Worm (Caenorhabditis elegans): ENCODE data around the gene twk-28.

twk-28 gene

DNA sequence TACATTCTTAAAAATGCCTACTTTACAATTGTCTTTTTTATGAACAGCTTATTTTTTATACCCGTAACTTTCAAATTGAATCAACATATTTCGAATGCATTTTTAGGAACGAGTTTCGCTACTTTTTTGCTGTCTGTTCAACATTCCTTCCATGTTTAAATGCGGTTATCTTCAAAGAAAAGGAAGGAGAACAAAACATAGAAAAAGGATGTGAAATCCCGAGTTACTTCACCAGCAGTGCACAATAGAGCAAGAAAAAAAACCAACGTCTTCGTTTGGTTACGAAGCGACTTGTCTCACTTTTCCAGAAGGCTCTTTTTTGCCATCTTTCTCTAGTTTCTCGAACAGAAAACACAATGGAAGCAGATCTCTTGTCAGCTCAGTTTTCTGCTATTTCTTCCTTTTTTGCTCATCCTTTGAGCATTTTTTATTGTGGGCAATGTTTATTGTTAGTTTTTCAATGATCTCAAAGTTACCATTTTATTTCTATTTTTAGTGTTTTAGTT is 6.6 kb upstream of the twk-28 start, which contains the start of gene cka-2:
TSS of gene cka-2 (plus strand) at position 456 of the 506 bp plus-strand sequence.
- TF ChIP-seq him-1 (tag; optimal IDR thresholded peaks at IDR 0.05) (no peak), dao-5 (tag; optimal IDR thresholded peaks at IDR 0.05) (no peak), W03F9.2 (tag; optimal IDR thresholded peaks at IDR 0.05) (no peak)

DNA sequence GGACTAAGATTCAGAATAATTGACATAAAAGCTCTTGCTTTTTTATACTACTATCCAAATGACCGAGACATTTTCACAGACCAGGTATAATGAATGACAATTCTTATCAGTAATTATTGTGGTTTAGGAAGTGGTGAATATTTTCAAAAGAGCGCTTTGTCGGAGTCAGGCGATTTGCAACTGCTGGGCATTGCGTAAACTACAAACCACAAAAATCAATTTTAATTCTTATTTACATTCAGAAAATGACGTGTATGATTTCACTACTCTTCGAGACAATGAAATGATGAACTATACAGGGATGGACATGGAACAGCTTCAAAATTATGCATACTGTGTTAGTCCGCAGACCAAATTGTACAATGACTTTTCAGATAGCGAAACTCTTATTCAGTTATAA is 5.3 kb upstream of the twk-28 start:
- TF ChIP-seq him-1 (tag; optimal IDR thresholded peaks at IDR 0.05), result no peak
- no peak for TF ChIP-seq W03F9.2 (tag; optimal IDR thresholded peaks at IDR 0.05)
- no peak for TF ChIP-seq dao-5 (tag; optimal IDR thresholded peaks at IDR 0.05)

DNA sequence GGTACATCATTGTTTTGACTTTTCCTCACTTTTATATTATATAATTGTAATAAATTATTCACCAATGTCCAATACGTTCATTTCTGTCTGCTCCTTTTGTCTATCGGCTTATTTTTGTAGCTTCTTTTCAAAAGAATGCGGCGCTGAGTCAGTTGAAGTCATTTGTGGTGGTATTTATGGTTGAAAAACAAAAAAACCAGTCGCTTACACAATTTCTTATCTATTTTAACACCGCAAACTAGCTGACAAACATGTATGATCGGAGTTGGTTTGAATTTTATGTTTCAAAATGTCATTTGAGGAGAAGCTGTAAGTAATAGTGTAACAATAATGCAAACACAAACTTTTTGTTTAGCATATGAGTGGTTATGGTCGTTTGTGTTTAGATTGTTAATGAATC is 4.8 kb upstream of the twk-28 start, which contains the start of gene ets-10:
TSS of gene ets-10 (plus strand) at position 201 of the 400 bp plus-strand sequence.
- no peak for TF ChIP-seq dao-5 (tag; optimal IDR thresholded peaks at IDR 0.05)
- TF ChIP-seq him-1 (tag; optimal IDR thresholded peaks at IDR 0.05), result no peak
- no peak for TF ChIP-seq W03F9.2 (tag; optimal IDR thresholded peaks at IDR 0.05)

DNA sequence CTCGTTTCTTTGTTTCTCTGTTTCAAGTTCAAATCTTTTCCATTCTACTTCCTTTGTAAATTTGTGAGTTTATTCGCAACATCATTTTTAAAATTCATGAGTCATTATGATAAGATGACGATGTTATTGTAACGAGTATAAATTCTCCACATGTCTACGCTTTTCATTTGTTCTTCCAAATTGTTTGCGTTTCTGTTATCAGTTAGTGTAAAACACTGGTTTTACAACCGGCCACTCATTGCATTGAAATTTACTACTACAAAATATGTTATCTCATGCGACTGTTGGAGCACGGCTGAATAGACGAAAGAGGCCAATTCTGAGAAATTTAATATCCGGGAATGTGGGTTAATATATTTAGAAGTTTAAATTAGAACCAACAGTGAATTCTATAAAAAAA is 3.2 kb upstream of the twk-28 start, which contains the start of gene C52B9.19:
TSS of gene C52B9.19 (plus strand) at position 176 of the 400 bp plus-strand sequence.
- TF ChIP-seq dao-5 (tag; optimal IDR thresholded peaks at IDR 0.05) (no peak), W03F9.2 (tag; optimal IDR thresholded peaks at IDR 0.05) (no peak), him-1 (tag; optimal IDR thresholded peaks at IDR 0.05) (no peak)

DNA sequence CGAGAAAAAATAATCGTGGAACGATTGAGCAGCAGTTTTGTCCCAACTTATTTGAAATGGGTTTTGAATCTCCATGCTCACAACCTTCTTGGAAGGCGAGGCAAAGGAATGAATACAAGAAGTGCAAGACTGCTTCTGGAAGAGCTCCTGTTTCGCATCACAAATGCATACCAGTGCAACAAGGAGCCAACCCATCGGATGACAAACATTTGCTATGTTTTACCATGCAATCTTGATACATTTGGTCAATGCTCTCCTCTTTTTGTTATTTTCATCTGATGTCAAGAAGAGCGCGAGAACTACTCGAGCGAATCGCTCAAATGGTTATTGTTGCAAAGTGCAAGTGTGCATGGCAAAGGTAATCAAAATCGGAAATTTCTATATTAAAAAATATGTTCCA is 5.0 kb downstream of the twk-28 start, which contains the start of gene mec-18:
TSS of gene mec-18 (minus strand) at position 101 of the 400 bp plus-strand sequence.
- TF ChIP-seq him-1 (tag; optimal IDR thresholded peaks at IDR 0.05) (no peak), dao-5 (tag; optimal IDR thresholded peaks at IDR 0.05) (no peak), W03F9.2 (tag; optimal IDR thresholded peaks at IDR 0.05) (no peak)

DNA sequence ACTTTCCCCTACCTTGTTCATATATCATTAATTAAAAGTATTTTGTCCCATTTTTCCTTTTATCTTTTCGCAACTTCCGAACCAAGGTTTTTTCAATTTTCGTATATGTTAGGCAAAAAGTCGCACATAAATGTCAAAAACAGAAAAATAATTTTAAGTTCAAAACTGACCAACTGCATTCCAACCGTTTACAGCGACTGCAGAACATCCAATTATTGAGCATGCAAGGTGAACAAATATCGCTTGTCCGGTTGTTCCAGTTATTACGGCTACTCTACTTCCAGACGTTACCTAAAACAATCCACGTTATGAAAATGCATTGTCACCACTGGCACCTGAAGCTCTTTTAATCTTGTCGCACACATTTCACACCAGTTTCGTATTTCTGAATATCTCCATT is 5.5 kb downstream of the twk-28 start, which contains the start of gene C52B9.10:
TSS of gene C52B9.10 (plus strand) at position 301 of the 400 bp plus-strand sequence.
- TF ChIP-seq dao-5 (tag; optimal IDR thresholded peaks at IDR 0.05), result no peak
- no peak for TF ChIP-seq him-1 (tag; optimal IDR thresholded peaks at IDR 0.05)
- TF ChIP-seq W03F9.2 (tag; optimal IDR thresholded peaks at IDR 0.05), result no peak

DNA sequence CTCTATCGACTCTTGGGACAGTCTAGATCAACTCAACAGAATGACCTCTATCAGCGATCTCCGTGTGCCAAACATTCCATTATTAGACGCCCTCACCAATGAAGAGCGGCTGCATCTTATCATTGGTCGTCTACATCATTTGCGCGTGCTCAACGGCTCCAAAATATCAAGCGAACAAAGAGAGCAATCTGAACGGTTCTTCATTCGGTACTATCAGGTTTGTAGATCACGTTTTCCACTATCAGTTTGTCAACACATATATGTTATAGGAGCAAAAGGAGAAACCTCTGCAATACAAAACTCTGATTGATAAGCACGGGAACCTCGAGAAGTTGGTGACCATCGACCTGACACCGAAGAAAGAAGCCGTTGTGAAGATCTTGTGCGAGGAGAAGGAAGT is 10.7 kb downstream of the twk-28 start:
- TF ChIP-seq W03F9.2 (tag; optimal IDR thresholded peaks at IDR 0.05) (no peak), dao-5 (tag; optimal IDR thresholded peaks at IDR 0.05) (no peak), him-1 (tag; optimal IDR thresholded peaks at IDR 0.05) (no peak)

DNA sequence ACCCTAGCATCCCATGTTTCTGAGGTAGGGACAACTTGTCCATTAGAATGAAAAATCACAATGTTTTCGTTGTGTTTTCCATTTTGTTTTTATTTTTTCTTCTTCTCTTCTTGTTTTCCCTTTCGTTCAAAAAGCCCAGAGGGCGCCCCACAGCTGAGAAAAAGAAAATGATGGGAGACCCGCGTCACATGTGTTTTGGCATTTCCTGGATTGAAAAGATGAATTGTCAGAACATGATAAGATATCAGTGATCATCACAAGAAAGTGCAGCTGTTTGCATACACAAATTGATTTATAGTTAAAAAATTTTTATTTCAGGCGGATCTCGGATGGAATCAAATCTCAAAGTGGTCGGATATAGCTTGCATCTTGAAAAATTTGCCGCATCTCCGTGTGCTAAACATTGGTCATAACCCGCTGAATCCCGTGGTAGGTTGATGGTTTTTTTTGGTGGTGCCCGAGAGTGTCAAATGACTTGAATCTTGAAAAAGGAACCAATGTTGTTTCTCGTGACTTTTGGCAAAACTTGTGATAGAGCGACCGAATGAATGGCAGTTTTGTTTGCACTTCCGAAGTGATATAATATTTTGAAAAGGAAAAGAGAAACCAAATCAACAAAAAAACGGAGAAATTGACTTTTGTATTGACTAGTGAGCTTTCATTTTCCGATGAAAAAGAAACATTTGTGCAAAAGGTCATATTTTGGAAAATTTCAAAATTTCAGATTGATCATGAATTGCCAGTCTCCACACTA is 12.8 kb downstream of the twk-28 start:
- TF ChIP-seq dao-5 (tag; optimal IDR thresholded peaks at IDR 0.05) (no peak), W03F9.2 (tag; optimal IDR thresholded peaks at IDR 0.05) (no peak), him-1 (tag; optimal IDR thresholded peaks at IDR 0.05) (no peak)

DNA sequence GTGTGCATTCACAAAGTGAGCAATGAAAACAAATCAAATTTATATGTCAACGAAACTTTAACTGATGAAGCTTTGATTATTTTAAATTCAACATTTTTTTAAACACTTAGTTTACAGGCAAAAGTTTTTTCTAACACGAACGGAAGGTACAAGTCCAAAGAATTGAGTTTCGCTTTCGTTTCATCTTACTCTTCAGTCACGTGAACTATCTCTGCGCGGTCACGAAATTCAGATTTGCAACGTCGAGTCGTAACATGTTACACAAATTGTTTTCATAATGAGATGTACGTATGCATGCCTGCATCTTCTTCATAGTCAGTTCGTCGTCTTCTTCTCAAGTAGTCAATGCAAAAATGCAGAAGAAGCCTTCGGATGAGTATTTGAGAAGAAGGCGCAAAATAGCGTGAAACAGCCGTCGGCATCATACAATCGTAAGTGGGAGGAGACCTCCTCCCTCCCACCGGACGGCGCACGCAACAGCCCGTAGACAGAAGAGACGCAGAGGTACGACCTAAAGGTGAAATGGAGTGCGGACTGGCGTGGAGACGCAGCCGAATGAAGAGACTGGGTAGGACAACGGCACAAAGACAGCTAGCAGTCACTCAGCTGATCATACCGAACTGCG is 13.7 kb downstream of the twk-28 start, which contains the start of gene coel-1:
TSS of gene coel-1 (plus strand) at position 381 of the 625 bp plus-strand sequence.
- TF ChIP-seq W03F9.2 (tag; optimal IDR thresholded peaks at IDR 0.05) (no peak), him-1 (tag; optimal IDR thresholded peaks at IDR 0.05) (no peak), dao-5 (tag; optimal IDR thresholded peaks at IDR 0.05) (no peak)

DNA sequence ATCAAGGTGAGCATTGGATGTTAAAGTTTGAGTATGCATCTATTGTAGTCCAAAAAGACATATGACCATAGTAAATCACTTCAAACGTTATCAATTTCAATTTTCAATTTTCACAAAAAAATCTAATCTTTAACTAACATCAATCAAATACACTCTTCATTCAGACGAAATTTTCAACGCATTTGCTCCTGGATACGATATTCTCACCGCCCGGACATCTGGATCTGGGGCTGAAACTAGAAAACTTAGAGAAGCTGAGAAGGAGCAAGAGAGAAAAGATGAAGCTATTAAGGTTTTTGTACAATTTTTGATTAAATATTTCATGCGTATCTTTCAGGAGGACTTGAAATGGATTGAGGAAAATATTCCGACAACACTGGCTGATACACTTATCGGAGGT is 15.3 kb downstream of the twk-28 start:
- no peak for TF ChIP-seq W03F9.2 (tag; optimal IDR thresholded peaks at IDR 0.05)

DNA sequence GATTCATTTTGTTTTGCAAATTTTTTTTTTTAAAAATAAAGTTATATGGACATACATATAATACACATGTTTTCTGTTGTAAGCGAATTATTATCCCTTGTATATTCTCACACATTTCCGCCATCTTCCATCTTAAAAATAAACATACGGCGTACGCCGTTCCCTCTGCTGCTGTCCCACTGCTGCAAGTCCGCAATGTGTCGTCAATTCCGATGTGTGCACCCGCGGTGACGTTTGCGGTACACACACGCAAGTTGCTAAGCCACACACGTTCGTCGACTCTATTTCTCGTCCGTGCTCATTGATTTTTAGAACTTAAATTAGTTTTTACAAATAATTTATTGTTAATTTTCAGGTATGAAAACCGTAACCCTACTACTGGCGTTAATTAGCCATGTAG is 18.8 kb downstream of the twk-28 start, which contains the start of gene C52B9.4:
TSS of gene C52B9.4 (plus strand) at position 356 of the 400 bp plus-strand sequence.
- TF ChIP-seq W03F9.2 (tag; optimal IDR thresholded peaks at IDR 0.05) (peak; percentile 5), dao-5 (tag; optimal IDR thresholded peaks at IDR 0.05) (no peak)

DNA sequence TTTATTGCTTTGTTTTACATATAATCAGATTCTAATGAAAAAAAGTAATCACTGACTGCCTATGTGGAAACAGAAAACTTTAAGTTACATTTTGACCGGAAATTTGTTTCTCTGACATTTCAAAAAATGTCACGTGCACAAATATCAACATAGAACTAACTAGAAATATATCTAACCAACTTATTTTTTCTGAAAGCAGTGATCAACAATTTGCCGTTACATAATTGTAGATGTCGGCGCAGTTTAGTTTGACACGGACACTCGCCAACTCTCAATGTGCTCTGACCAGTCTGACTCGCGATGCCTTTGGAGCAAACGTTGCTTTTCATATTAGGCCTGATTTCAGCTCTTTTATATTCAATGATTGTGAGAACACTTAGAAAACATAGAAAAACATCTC is 22.4 kb downstream of the twk-28 start, which contains the start of gene srv-6:
TSS of gene srv-6 (plus strand) at position 301 of the 400 bp plus-strand sequence.
- TF ChIP-seq dao-5 (tag; optimal IDR thresholded peaks at IDR 0.05) (no peak), him-1 (tag; optimal IDR thresholded peaks at IDR 0.05) (no peak), W03F9.2 (tag; optimal IDR thresholded peaks at IDR 0.05) (no peak)

DNA sequence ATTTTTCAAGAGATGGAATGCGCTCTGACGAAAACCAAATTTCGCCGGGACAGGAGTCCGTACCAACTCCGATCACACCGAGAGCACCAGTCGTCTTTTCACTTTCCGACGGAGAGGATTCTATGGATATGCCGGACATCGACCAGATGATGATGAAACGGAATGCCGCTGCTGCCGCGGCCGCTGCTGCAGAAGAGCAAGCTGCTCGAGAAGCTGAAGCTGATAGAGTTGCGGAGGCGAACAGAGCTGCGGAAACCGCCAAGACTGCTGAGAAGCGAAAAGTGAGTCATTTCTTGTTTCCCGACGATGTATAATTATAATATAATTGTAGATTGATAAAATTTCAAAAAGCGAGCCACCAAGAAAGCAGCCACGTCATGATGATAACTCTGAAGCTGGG is 23.8 kb downstream of the twk-28 start:
- TF ChIP-seq W03F9.2 (tag; optimal IDR thresholded peaks at IDR 0.05) (no peak), dao-5 (tag; optimal IDR thresholded peaks at IDR 0.05) (no peak), him-1 (tag; optimal IDR thresholded peaks at IDR 0.05) (no peak)

DNA sequence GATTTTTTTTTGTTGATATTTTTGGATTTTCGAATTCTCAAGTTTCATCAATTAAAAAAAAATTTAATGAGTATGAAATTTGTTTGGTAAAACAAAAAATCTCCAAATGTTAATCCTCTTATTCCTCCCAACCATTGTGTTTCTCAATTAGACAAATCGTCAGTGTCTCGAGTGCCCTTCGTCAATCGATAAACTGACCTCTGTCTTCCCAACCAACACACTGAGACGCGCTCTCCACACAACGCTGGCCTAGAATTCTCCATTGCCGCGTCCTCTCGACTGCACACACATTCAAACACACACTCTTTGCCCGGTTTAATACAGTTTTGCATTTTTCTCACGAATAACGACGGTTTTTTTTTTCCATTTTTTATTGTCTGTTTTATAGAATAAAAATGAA is 24.4 kb downstream of the twk-28 start, which contains the start of gene taf-11.1:
TSS of gene taf-11.1 (plus strand) at position 389 of the 400 bp plus-strand sequence.
- no peak for TF ChIP-seq W03F9.2 (tag; optimal IDR thresholded peaks at IDR 0.05)
- no peak for TF ChIP-seq dao-5 (tag; optimal IDR thresholded peaks at IDR 0.05)
- TF ChIP-seq him-1 (tag; optimal IDR thresholded peaks at IDR 0.05), result no peak
